Worm (Caenorhabditis elegans): ENCODE results near the gene nstp-2.

- no peak for TF ChIP-seq klf-2 (GFP tag; conservative IDR thresholded peaks at IDR 0.05)
- no peak for TF ChIP-seq ztf-23 (GFP tag; IDR thresholded peaks at IDR 0.05)
- TF ChIP-seq tab-1 (GFP tag; IDR thresholded peaks at IDR 0.05) = no peak
- TF ChIP-seq ref-1 (GFP tag; conservative IDR thresholded peaks at IDR 0.05) = no peak
- TF ChIP-seq flt-1 (GFP tag; IDR thresholded peaks at IDR 0.05) = no peak
- TF ChIP-seq ztf-29 (GFP tag; IDR thresholded peaks at IDR 0.05) = no peak
Observed at ce11 chrIV:6622142-6622541, 16.2 kb upstream of the nstp-2 start.
